Worm (Caenorhabditis elegans): ENCODE data around the gene mig-18.

ce11 chrIII:13395262-13395661 lies 7.8 kb upstream of the mig-18 start, which contains the start of gene F11F1.1:
- TF ChIP-seq klf-2 (GFP tag; conservative IDR thresholded peaks at IDR 0.05) (no peak), cog-1 (tag; optimal IDR thresholded peaks at IDR 0.05) (no peak), T22C8.4 (GFP tag; IDR thresholded peaks at IDR 0.05) (no peak)
